Fruit fly (Drosophila melanogaster): ENCODE measurements around the gene CG16853.

CG16853 gene

dm6 chr2L:13515688-13516037, 26.4 kb upstream of the CG16853 start:
- TF ChIP-seq vri (GFP tag; optimal IDR thresholded peaks at IDR 0.05) (peak; percentile 78), Hr39 (GFP tag; optimal IDR thresholded peaks at IDR 0.05) (no peak)

- no peak for TF ChIP-seq CG3032 (tag; optimal IDR thresholded peaks at IDR 0.05)
- TF ChIP-seq svp (GFP tag): peak; percentile 69
- TF ChIP-seq CG9139 (GFP tag; optimal IDR thresholded peaks at IDR 0.05): no peak
- TF ChIP-seq Hr39 (GFP tag; optimal IDR thresholded peaks at IDR 0.05): peak; percentile 7
- peak; percentile 61 for TF ChIP-seq Eip78C (GFP tag)
- peak; percentile 0 for TF ChIP-seq OdsH (GFP tag; optimal IDR thresholded peaks at IDR 0.05)
Measured at dm6 chr2L:13521807-13522206, 20.3 kb upstream of the CG16853 start.

- TF ChIP-seq Sox15 (GFP tag; optimal IDR thresholded peaks at IDR 0.05) (no peak), CG16779 (tag; optimal IDR thresholded peaks at IDR 0.05) (no peak), CG31627 (GFP tag; optimal IDR thresholded peaks at IDR 0.05) (no peak), dsx (GFP tag; optimal IDR thresholded peaks at IDR 0.05; ENCODE audit: poor library complexity, severe bottlenecking) (no peak), CG6276 (GFP tag; optimal IDR thresholded peaks at IDR 0.05) (no peak), lz (GFP tag; optimal IDR thresholded peaks at IDR 0.05) (no peak), fkh (GFP tag; optimal IDR thresholded peaks at IDR 0.05) (no peak), spab (GFP tag; optimal IDR thresholded peaks at IDR 0.05) (no peak), esn (GFP tag; optimal IDR thresholded peaks at IDR 0.05) (no peak), achi (GFP tag; optimal IDR thresholded peaks at IDR 0.05) (no peak), CG6792 (GFP tag; optimal IDR thresholded peaks at IDR 0.05) (no peak), CG6163 (GFP tag; IDR thresholded peaks at IDR 0.05) (no peak), Hr38 (GFP tag; optimal IDR thresholded peaks at IDR 0.05) (no peak), CG11294 (GFP tag; IDR thresholded peaks at IDR 0.05) (no peak), Eip75B (GFP tag; optimal IDR thresholded peaks at IDR 0.05) (no peak), Hr39 (GFP tag; optimal IDR thresholded peaks at IDR 0.05) (no peak), CG4318 (GFP tag; optimal IDR thresholded peaks at IDR 0.05) (no peak), CG6854 (GFP tag; optimal IDR thresholded peaks at IDR 0.05) (no peak)
Measured at dm6 chr2L:13527541-13527940, 14.5 kb upstream of the CG16853 start, which contains the start of gene CG33640. Gene CG33640, plus strand, starts transcription at chr2L:13527841.

dm6 chr2L:13528742-13529141, 13.3 kb upstream of the CG16853 start, which contains the start of gene CG33641:
Gene CG33641, plus strand, starts transcription at chr2L:13529042.
- no peak for TF ChIP-seq cyc (GFP tag; optimal IDR thresholded peaks at IDR 0.05)
- TF ChIP-seq ss (GFP tag; optimal IDR thresholded peaks at IDR 0.05): no peak
- TF ChIP-seq Eip75B (GFP tag; optimal IDR thresholded peaks at IDR 0.05): no peak
- TF ChIP-seq topi (GFP tag; optimal IDR thresholded peaks at IDR 0.05): no peak
- TF ChIP-seq Hr38 (GFP tag; optimal IDR thresholded peaks at IDR 0.05): no peak
- no peak for TF ChIP-seq spab (GFP tag; optimal IDR thresholded peaks at IDR 0.05)
- no peak for TF ChIP-seq CG6276 (GFP tag; optimal IDR thresholded peaks at IDR 0.05)
- TF ChIP-seq Sox14 (GFP tag; optimal IDR thresholded peaks at IDR 0.05): no peak
- TF ChIP-seq vri (GFP tag; optimal IDR thresholded peaks at IDR 0.05): no peak
- no peak for TF ChIP-seq OdsH (GFP tag; optimal IDR thresholded peaks at IDR 0.05)
- TF ChIP-seq CG6854 (GFP tag; optimal IDR thresholded peaks at IDR 0.05): no peak
- TF ChIP-seq Hr4 (GFP tag; optimal IDR thresholded peaks at IDR 0.05): no peak
- no peak for TF ChIP-seq Sox15 (GFP tag; optimal IDR thresholded peaks at IDR 0.05)
- TF ChIP-seq Met (GFP tag; optimal IDR thresholded peaks at IDR 0.05): no peak

dm6 chr2L:13529675-13530074, 12.4 kb upstream of the CG16853 start, which contains the start of gene CG33642:
Gene CG33642, plus strand, starts transcription at chr2L:13529975.
- TF ChIP-seq acj6 (GFP tag; optimal IDR thresholded peaks at IDR 0.05) (no peak), Blimp-1 (GFP tag; optimal IDR thresholded peaks at IDR 0.05) (no peak), CG6808 (GFP tag; optimal IDR thresholded peaks at IDR 0.05) (no peak), Ets96B (tag; optimal IDR thresholded peaks at IDR 0.05) (no peak), CG10631 (GFP tag; optimal IDR thresholded peaks at IDR 0.05) (no peak), CG6792 (GFP tag; optimal IDR thresholded peaks at IDR 0.05) (no peak), CG4318 (GFP tag; optimal IDR thresholded peaks at IDR 0.05) (no peak), Sox102F (GFP tag; optimal IDR thresholded peaks at IDR 0.05) (no peak), Met (GFP tag; optimal IDR thresholded peaks at IDR 0.05) (no peak), ss (GFP tag; optimal IDR thresholded peaks at IDR 0.05) (no peak), Sox14 (GFP tag; optimal IDR thresholded peaks at IDR 0.05) (no peak), CG31627 (GFP tag; optimal IDR thresholded peaks at IDR 0.05) (no peak), CG34406 (GFP tag; optimal IDR thresholded peaks at IDR 0.05) (no peak), salr (GFP tag; optimal IDR thresholded peaks at IDR 0.05) (no peak), Smox (GFP tag; optimal IDR thresholded peaks at IDR 0.05) (no peak), CG16779 (tag; optimal IDR thresholded peaks at IDR 0.05) (no peak), vri (GFP tag; optimal IDR thresholded peaks at IDR 0.05) (no peak)
